Fruit fly (Drosophila melanogaster) whole organism, wandering third instar larva: ENCODE results near the gene Nprl2.

Experiments
- Abd-B ChIP-seq: fragments of >200 bp; optimal IDR thresholded peaks from 2 replicates; lab custom pipeline; 2017; ENCODE audit warnings: missing biosample characterization, missing genetic modification characterization
- CG9705 ChIP-seq: fragments of 200-800 bp; sonication (Bioruptor generic); optimal IDR thresholded peaks from 2 replicates; lab custom pipeline; 2018; ENCODE audit warnings: missing biosample characterization, mild to moderate bottlenecking, missing genetic modification characterization
- Dfd ChIP-seq: fragments of >200 bp; optimal IDR thresholded peaks from 2 replicates; lab custom pipeline; 2017; ENCODE audit warnings: missing biosample characterization, missing genetic modification characterization
- Dif ChIP-seq: fragments of 200-275, 200-300 bp; sonication (Bioruptor generic); optimal IDR thresholded peaks from 2 replicates; lab custom pipeline; 2018; ENCODE audit warnings: missing biosample characterization, missing genetic modification characterization; ENCODE audit not compliant: partially characterized antibody
- GATAd ChIP-seq: sonication (Bioruptor generic); optimal IDR thresholded peaks from 2 replicates; lab custom pipeline; 2016; ENCODE audit warnings: missing biosample characterization, missing genetic modification characterization
- HLH106 ChIP-seq: fragments of 200-800 bp; optimal IDR thresholded peaks from 3 replicates; lab custom pipeline; 2019; ENCODE audit warnings: missing biosample characterization, mild to moderate bottlenecking, missing genetic modification characterization, moderate library complexity
- Hnf4 ChIP-seq: fragments of 200-800 bp; sonication (Bioruptor generic); optimal IDR thresholded peaks from 2 replicates; lab custom pipeline; 2016; ENCODE audit warnings: missing biosample characterization, mild to moderate bottlenecking, missing genetic modification characterization
- Hr78 ChIP-seq: fragments of >200 bp; optimal IDR thresholded peaks from 2 replicates; lab custom pipeline; 2017; ENCODE audit warnings: missing biosample characterization, missing genetic modification characterization
- Hr83 ChIP-seq: fragments of 200-300 bp; sonication (Bioruptor generic); optimal IDR thresholded peaks from 2 replicates; lab custom pipeline; 2016; ENCODE audit warnings: missing biosample characterization, mild to moderate bottlenecking, missing genetic modification characterization, moderate library complexity; ENCODE audit not compliant: poor library complexity, severe bottlenecking
- Jra ChIP-seq: sonication (Bioruptor generic); optimal IDR thresholded peaks from 2 replicates; lab custom pipeline; 2016; ENCODE audit warnings: missing biosample characterization, missing genetic modification characterization
- Mio ChIP-seq: sonication (Bioruptor generic); optimal IDR thresholded peaks from 2 replicates; lab custom pipeline; 2016; ENCODE audit warnings: missing biosample characterization, missing genetic modification characterization
- OdsH ChIP-seq: fragments of 200-800 bp; sonication (Bioruptor generic); optimal IDR thresholded peaks from 2 replicates; lab custom pipeline; 2016; ENCODE audit warnings: missing biosample characterization, mild to moderate bottlenecking, missing genetic modification characterization
- Rel ChIP-seq, 2 experiments: fragments of 200-800 bp; sonication (Bioruptor generic) in 1 of 2; optimal IDR thresholded peaks; 2 replicates in 1 of 2; 3 replicates in 1 of 2; lab custom pipeline; 2016 to 2019; ENCODE audit warnings: mild to moderate bottlenecking in 2 of 2, missing biosample characterization in 2 of 2, missing genetic modification characterization in 2 of 2, moderate library complexity in 1 of 2
- Sp1 ChIP-seq: fragments of 200-800 bp; sonication (Bioruptor generic); optimal IDR thresholded peaks from 3 replicates; lab custom pipeline; 2019; ENCODE audit warnings: missing biosample characterization, mild to moderate bottlenecking, missing genetic modification characterization, moderate library complexity
- br ChIP-seq: fragments of 200-800 bp; sonication (Bioruptor generic); optimal IDR thresholded peaks from 2 replicates; lab custom pipeline; 2016; ENCODE audit warnings: missing biosample characterization, missing genetic modification characterization
- dl ChIP-seq, 2 experiments: fragments of 175-275, 200-275 bp in 1 of 2; fragments of 200-275 bp in 1 of 2; sonication (Bioruptor generic); optimal IDR thresholded peaks; lab custom pipeline; 2018; ENCODE audit warnings: mild to moderate bottlenecking in 2 of 2, missing biosample characterization in 2 of 2, missing genetic modification characterization in 2 of 2, moderate library complexity in 2 of 2; ENCODE audit not compliant: partially characterized antibody in 2 of 2, insufficient read depth in 1 of 2
- dmrt93B ChIP-seq: fragments of 200-800 bp; sonication (Bioruptor generic); optimal IDR thresholded peaks from 2 replicates; lab custom pipeline; 2018; ENCODE audit warnings: missing biosample characterization, mild to moderate bottlenecking, missing genetic modification characterization
- ey ChIP-seq: fragments of 200-800 bp; sonication (Bioruptor generic); optimal IDR thresholded peaks from 2 replicates; lab custom pipeline; 2016; ENCODE audit warnings: missing biosample characterization, missing genetic modification characterization
- foxo ChIP-seq, 2 experiments: fragments of 200-800 bp; sonication (Bioruptor generic); optimal IDR thresholded peaks; 2 replicates in 1 of 2; 3 replicates in 1 of 2; lab custom pipeline; 2016 to 2017; ENCODE audit warnings: missing biosample characterization in 2 of 2, missing genetic modification characterization in 2 of 2
- fru ChIP-seq: fragments of 200-800 bp; sonication (Bioruptor generic); optimal IDR thresholded peaks from 3 replicates; lab custom pipeline; 2016; ENCODE audit warnings: missing biosample characterization, mild to moderate bottlenecking, missing genetic modification characterization
- h ChIP-seq: fragments of 200-800 bp; sonication (Bioruptor generic); optimal IDR thresholded peaks from 3 replicates; lab custom pipeline; 2016; ENCODE audit warnings: missing biosample characterization, mild to moderate bottlenecking, missing genetic modification characterization
- jim ChIP-seq: fragments of 175-275, 200-325 bp; sonication (Bioruptor generic); optimal IDR thresholded peaks from 2 replicates; lab custom pipeline; 2016; ENCODE audit warnings: missing biosample characterization, mild to moderate bottlenecking, missing genetic modification characterization
- pan ChIP-seq: fragments of >200 bp; optimal IDR thresholded peaks from 2 replicates; lab custom pipeline; 2017
- psq ChIP-seq: fragments of 200-800 bp; sonication (Bioruptor generic); optimal IDR thresholded peaks from 3 replicates; lab custom pipeline; 2017; ENCODE audit warnings: missing biosample characterization, mild to moderate bottlenecking, missing genetic modification characterization, moderate library complexity
- rgr ChIP-seq: fragments of 200-800 bp; sonication (Bioruptor generic); optimal IDR thresholded peaks from 3 replicates; lab custom pipeline; 2016; ENCODE audit warnings: missing biosample characterization, mild to moderate bottlenecking, missing genetic modification characterization
- sage ChIP-seq: fragments of 200-800 bp; sonication (Bioruptor generic); optimal IDR thresholded peaks from 2 replicates; lab custom pipeline; 2016; ENCODE audit warnings: missing biosample characterization, mild to moderate bottlenecking, missing genetic modification characterization
- tai ChIP-seq: sonication (Bioruptor generic); optimal IDR thresholded peaks from 2 replicates; lab custom pipeline; 2016; ENCODE audit warnings: missing biosample characterization, missing genetic modification characterization
- woc ChIP-seq: sonication (Bioruptor generic); optimal IDR thresholded peaks from 2 replicates; lab custom pipeline; 2016; ENCODE audit warnings: missing biosample characterization, mild to moderate bottlenecking, missing genetic modification characterization

Nprl2 gene

dm6 chrX:16924069-16924721 is 40.0 kb upstream of the Nprl2 start:
- TF ChIP-seq OdsH = no peak
- TF ChIP-seq Jra (GFP tag; lab: Kevin White, UChicago) = no peak
- TF ChIP-seq jim (GFP tag; lab: Kevin White, UChicago) = no peak
- TF ChIP-seq psq = no peak
- no peak for TF ChIP-seq dl (GFP tag; optimal IDR thresholded peaks at IDR 0.05; lab: Kevin White, UChicago; ENCODE audit: insufficient read depth in 1 of 2, partially characterized antibody in 2 of 2)
- TF ChIP-seq HLH106 (tag; lab: Kevin White, UChicago) = peak; percentile 31
- TF ChIP-seq Hr78 (GFP tag; lab: Kevin White, UChicago) = no peak
- TF ChIP-seq Rel (GFP tag; optimal IDR thresholded peaks at IDR 0.05; lab: Kevin White, UChicago) = no peak
- TF ChIP-seq Rel (tag; optimal IDR thresholded peaks at IDR 0.05; lab: Kevin White, UChicago) = peak; percentile 28
- no peak for TF ChIP-seq GATAd (GFP tag; lab: Kevin White, UChicago)
- TF ChIP-seq Dfd = no peak
- no peak for TF ChIP-seq Abd-B (GFP tag; lab: Kevin White, UChicago)
- peak in 1 of 2 experiments; percentile 10 for TF ChIP-seq foxo (GFP tag; optimal IDR thresholded peaks at IDR 0.05; lab: Kevin White, UChicago)
- peak; percentile 6 for TF ChIP-seq fru (GFP tag; lab: Kevin White, UChicago)
- peak; percentile 83 for TF ChIP-seq h

dm6 chrX:16923503-16923902 is 39.3 kb upstream of the Nprl2 start:
- TF ChIP-seq OdsH (peak; percentile 6), Hr83 (GFP tag; lab: Kevin White, UChicago) (no peak), CG9705 (GFP tag; lab: Kevin White, UChicago) (no peak), rgr (GFP tag; lab: Kevin White, UChicago) (peak; percentile 23), psq (peak; percentile 6), ey (peak; percentile 1), Sp1 (GFP tag; lab: Kevin White, UChicago) (no peak), tai (no peak), h (peak; percentile 15)
- TF ChIP-seq, all 38 proteins: peak for 5

dm6 chrX:16922626-16923025 is 38.5 kb upstream of the Nprl2 start:
- TF ChIP-seq Mio (GFP tag; lab: Kevin White, UChicago) = no peak
- no peak for TF ChIP-seq ey
- no peak for TF ChIP-seq Jra (GFP tag; lab: Kevin White, UChicago)
- TF ChIP-seq HLH106 (tag; lab: Kevin White, UChicago) = no peak
- TF ChIP-seq Dfd = no peak
- no peak for TF ChIP-seq Hr83 (GFP tag; lab: Kevin White, UChicago)
- TF ChIP-seq Dif = no peak
- TF ChIP-seq br (GFP tag; lab: Kevin White, UChicago) = no peak
- TF ChIP-seq dmrt93B (GFP tag; lab: Kevin White, UChicago) = no peak
- no peak for TF ChIP-seq Hnf4
- no peak for TF ChIP-seq dl (GFP tag; optimal IDR thresholded peaks at IDR 0.05; lab: Kevin White, UChicago; ENCODE audit: insufficient read depth in 1 of 2, partially characterized antibody in 2 of 2)
- no peak for TF ChIP-seq foxo (GFP tag; optimal IDR thresholded peaks at IDR 0.05; lab: Kevin White, UChicago)
- TF ChIP-seq Sp1 (GFP tag; lab: Kevin White, UChicago) = no peak
- TF ChIP-seq Abd-B (GFP tag; lab: Kevin White, UChicago) = no peak
- no peak for TF ChIP-seq h
- no peak for TF ChIP-seq Rel (GFP tag; optimal IDR thresholded peaks at IDR 0.05; lab: Kevin White, UChicago)
- no peak for TF ChIP-seq Rel (tag; optimal IDR thresholded peaks at IDR 0.05; lab: Kevin White, UChicago)

- TF ChIP-seq dmrt93B (GFP tag; lab: Kevin White, UChicago) = no peak
- TF ChIP-seq h = no peak
- no peak for TF ChIP-seq pan (lab: Kevin White, UChicago)
- TF ChIP-seq sage (GFP tag; lab: Kevin White, UChicago) = no peak
- TF ChIP-seq Hnf4 = no peak
- TF ChIP-seq Mio (GFP tag; lab: Kevin White, UChicago) = no peak
- TF ChIP-seq woc = no peak
Observed at dm6 chrX:16920682-16921286, 36.6 kb upstream of the Nprl2 start.

dm6 chrX:16918767-16919336 is 34.7 kb upstream of the Nprl2 start:
- TF ChIP-seq sage (GFP tag; lab: Kevin White, UChicago) = no peak
- no peak for TF ChIP-seq Rel (GFP tag; optimal IDR thresholded peaks at IDR 0.05; lab: Kevin White, UChicago)
- TF ChIP-seq Rel (tag; optimal IDR thresholded peaks at IDR 0.05; lab: Kevin White, UChicago) = peak; percentile 26
- TF ChIP-seq Sp1 (GFP tag; lab: Kevin White, UChicago) = peak; percentile 28
